Worm (Caenorhabditis elegans) whole organism, young adult: ENCODE data around the gene gspd-1.

Source experiments
- B0035.1 ChIP-seq: sonication (generic microtip); optimal IDR thresholded peaks from 2 replicates; lab custom pipeline; 2016; ENCODE audit warnings: missing genetic modification characterization, mild to moderate bottlenecking, missing compliant biosample characterization, missing genotype, missing genetic modification reagents
- B0261.1 ChIP-seq: sonication (generic microtip); optimal IDR thresholded peaks from 2 replicates; lab custom pipeline; 2016; ENCODE audit warnings: mild to moderate bottlenecking, missing genetic modification characterization, moderate library complexity, missing compliant biosample characterization
- B0336.3 ChIP-seq: fragments of 200-800 bp; sonication (Bioruptor generic); IDR thresholded peaks from 2 replicates; pipeline ENCODE4 v1.3.6; 2022; ENCODE audit warnings: missing genetic modification characterization, missing compliant biosample characterization
- C06A6.2 ChIP-seq: fragments of 200-800 bp; sonication (Bioruptor generic); conservative IDR thresholded peaks from 2 replicates; pipeline ENCODE4 v1.3.6; 2022; ENCODE audit warnings: missing genetic modification characterization, missing compliant biosample characterization
- D2030.7 ChIP-seq: fragments of 200-800 bp; sonication (Bioruptor generic); IDR thresholded peaks from 2 replicates; pipeline ENCODE4 v1.3.6; 2022; ENCODE audit warnings: missing genetic modification reagents, missing genetic modification characterization, missing compliant biosample characterization
- F10E7.11 ChIP-seq: sonication (generic microtip); optimal IDR thresholded peaks from 2 replicates; lab custom pipeline; 2017; ENCODE audit warnings: mild to moderate bottlenecking, missing genetic modification characterization, moderate library complexity, missing compliant biosample characterization
- F23B12.7 ChIP-seq: sonication (generic microtip); optimal IDR thresholded peaks from 2 replicates; lab custom pipeline; 2017; ENCODE audit warnings: missing genetic modification characterization, mild to moderate bottlenecking, missing compliant biosample characterization, antibody characterized with exemption, moderate library complexity; ENCODE audit not compliant: insufficient read depth
- F39B2.1 ChIP-seq: fragments of 200-800 bp; sonication (Bioruptor generic); IDR thresholded peaks from 2 replicates; pipeline ENCODE4 v1.3.6; 2022; ENCODE audit warnings: missing genetic modification reagents, missing genetic modification characterization, missing compliant biosample characterization
- F49E8.2 ChIP-seq: sonication (generic microtip); optimal IDR thresholded peaks from 3 replicates; lab custom pipeline; 2017; ENCODE audit warnings: missing genetic modification characterization, mild to moderate bottlenecking, missing compliant biosample characterization, antibody characterized with exemption, moderate library complexity; ENCODE audit not compliant: insufficient read depth
- F57A8.1 ChIP-seq: fragments of 200-800 bp; sonication (Bioruptor generic); optimal IDR thresholded peaks from 2 replicates; lab custom pipeline; 2018; ENCODE audit warnings: mild to moderate bottlenecking, missing genetic modification characterization, moderate library complexity, missing compliant biosample characterization
- K12H6.12 ChIP-seq: fragments of 200-800 bp; sonication (Bioruptor generic); optimal IDR thresholded peaks from 2 replicates; lab custom pipeline; 2018; ENCODE audit warnings: mild to moderate bottlenecking, missing genetic modification characterization, missing compliant biosample characterization
- T26A5.8 ChIP-seq: sonication (generic microtip); optimal IDR thresholded peaks from 2 replicates; lab custom pipeline; 2016; ENCODE audit warnings: missing genetic modification characterization, missing compliant biosample characterization
- Y95B8A.8 ChIP-seq: fragments of 200-800 bp; sonication (Bioruptor generic); IDR thresholded peaks from 2 replicates; pipeline ENCODE4 v1.3.6; 2022; ENCODE audit warnings: missing genetic modification reagents, missing genetic modification characterization, missing compliant biosample characterization
- aptf-2 ChIP-seq: fragments of 200-800 bp; sonication (Bioruptor generic); conservative IDR thresholded peaks from 2 replicates; pipeline ENCODE4 v1.3.6; 2022; ENCODE audit warnings: missing genetic modification reagents, missing genetic modification characterization, missing compliant biosample characterization
- atf-7 ChIP-seq: sonication (generic microtip); optimal IDR thresholded peaks from 2 replicates; lab custom pipeline; 2017; ENCODE audit warnings: mild to moderate bottlenecking, missing genetic modification characterization, missing compliant biosample characterization
- cebp-1 ChIP-seq, 2 experiments: fragments of 200-800 bp in 1 of 2; sonication (Bioruptor generic) in 1 of 2; sonication (generic microtip) in 1 of 2; IDR thresholded peaks in 1 of 2; optimal IDR thresholded peaks in 1 of 2; 2 replicates each; pipeline versions ENCODE4 v1.3.6 to Lab custom; 2017 to 2022; ENCODE audit warnings: missing compliant biosample characterization in 2 of 2, missing genetic modification characterization in 2 of 2, mild to moderate bottlenecking in 1 of 2, missing genetic modification reagents in 1 of 2, moderate library complexity in 1 of 2
- ceh-58 ChIP-seq: fragments of 200-800 bp; sonication (Bioruptor generic); IDR thresholded peaks from 2 replicates; pipeline ENCODE4 v1.3.6; 2022; ENCODE audit warnings: missing genetic modification characterization, missing compliant biosample characterization
- chd-7 ChIP-seq: sonication (generic microtip); optimal IDR thresholded peaks from 2 replicates; lab custom pipeline; 2016; ENCODE audit warnings: mild to moderate bottlenecking, missing genetic modification characterization, moderate library complexity, missing compliant biosample characterization
- dpl-1 ChIP-seq: fragments of 150-350 bp; optimal IDR thresholded peaks from 2 replicates; lab custom pipeline; 2014; ENCODE audit warnings: missing biosample characterization, missing genetic modification reagents, missing genetic modification characterization
- efl-1 ChIP-seq: fragments of 150-350 bp; optimal IDR thresholded peaks from 2 replicates; lab custom pipeline; 2014; ENCODE audit warnings: missing biosample characterization, missing genetic modification reagents, missing genetic modification characterization
- egl-18 ChIP-seq: fragments of 200-800 bp; sonication (Bioruptor generic); IDR thresholded peaks from 2 replicates; pipeline ENCODE4 v1.3.6; 2022; ENCODE audit warnings: missing genetic modification reagents, missing genetic modification characterization, missing compliant biosample characterization
- egl-44 ChIP-seq: fragments of 200-800 bp; sonication (Bioruptor generic); IDR thresholded peaks from 2 replicates; pipeline ENCODE4 v1.3.6; 2022; ENCODE audit warnings: missing genetic modification reagents, missing genetic modification characterization, missing compliant biosample characterization
- ekl-4 ChIP-seq: fragments of 200-800 bp; sonication (Bioruptor generic); IDR thresholded peaks from 2 replicates; pipeline ENCODE4 v1.3.6; 2022; ENCODE audit warnings: missing genetic modification reagents, missing genetic modification characterization, missing compliant biosample characterization
- hmg-20 ChIP-seq: fragments of 200-800 bp; sonication (Bioruptor generic); IDR thresholded peaks from 2 replicates; pipeline ENCODE4 v1.3.6; 2022; ENCODE audit warnings: missing genetic modification reagents, missing genetic modification characterization, missing compliant biosample characterization
- lin-26 ChIP-seq: fragments of 200-800 bp; sonication (Bioruptor generic); IDR thresholded peaks from 2 replicates; pipeline ENCODE4 v1.3.6; 2022; ENCODE audit warnings: missing genetic modification reagents, missing genetic modification characterization, missing compliant biosample characterization
- mes-4 ChIP-seq: sonication (generic microtip); optimal IDR thresholded peaks from 2 replicates; lab custom pipeline; 2016; ENCODE audit warnings: missing genotype, missing genetic modification characterization, missing compliant biosample characterization
- nfyb-1 ChIP-seq: fragments of 200-800 bp; sonication (Bioruptor generic); IDR thresholded peaks from 2 replicates; pipeline ENCODE4 v1.3.6; 2022; ENCODE audit warnings: missing genetic modification reagents, missing genetic modification characterization, missing compliant biosample characterization
- nhr-179 ChIP-seq: sonication (generic microtip); optimal IDR thresholded peaks from 2 replicates; lab custom pipeline; 2016; ENCODE audit warnings: mild to moderate bottlenecking, missing genetic modification characterization, missing compliant biosample characterization
- nhr-80 ChIP-seq: sonication (generic microtip); optimal IDR thresholded peaks from 2 replicates; lab custom pipeline; 2016; ENCODE audit warnings: missing genetic modification characterization, missing compliant biosample characterization
- repo-1 ChIP-seq: sonication (generic microtip); optimal IDR thresholded peaks from 2 replicates; lab custom pipeline; 2017; ENCODE audit warnings: mild to moderate bottlenecking, missing genetic modification characterization, missing compliant biosample characterization
- sdz-38 ChIP-seq: sonication (generic microtip); optimal IDR thresholded peaks from 2 replicates; lab custom pipeline; 2016; ENCODE audit warnings: missing genotype, missing genetic modification characterization, missing compliant biosample characterization
- sea-2 ChIP-seq: fragments of 200-800 bp; sonication (Bioruptor generic); IDR thresholded peaks from 2 replicates; pipeline ENCODE4 v1.3.6; 2022; ENCODE audit warnings: missing genetic modification characterization, missing compliant biosample characterization
- snpc-1.1 ChIP-seq: sonication (generic microtip); optimal IDR thresholded peaks from 2 replicates; lab custom pipeline; 2017; ENCODE audit warnings: missing genetic modification characterization, mild to moderate bottlenecking, missing compliant biosample characterization, antibody characterized with exemption, moderate library complexity, missing genotype, missing genetic modification reagents; ENCODE audit not compliant: insufficient read depth
- snpc-1.3 ChIP-seq: sonication (generic microtip); optimal IDR thresholded peaks from 2 replicates; lab custom pipeline; 2017; ENCODE audit warnings: missing genetic modification characterization, mild to moderate bottlenecking, missing compliant biosample characterization, antibody characterized with exemption, moderate library complexity, missing genotype, missing genetic modification reagents; ENCODE audit not compliant: insufficient read depth
- snpc-3.4 ChIP-seq: sonication (generic microtip); optimal IDR thresholded peaks from 2 replicates; lab custom pipeline; 2017; ENCODE audit warnings: missing genetic modification characterization, mild to moderate bottlenecking, missing compliant biosample characterization, antibody characterized with exemption, moderate library complexity, missing genotype, missing genetic modification reagents
- snpc-4 ChIP-seq, 5 experiments: fragments of 150-350 bp in 1 of 5; sonication (generic microtip) in 4 of 5; optimal IDR thresholded peaks; 2 replicates each; lab custom pipeline; 2014 to 2018; ENCODE audit warnings: missing genetic modification characterization in 5 of 5, missing biosample characterization in 3 of 5, antibody characterized with exemption in 2 of 5, mild to moderate bottlenecking in 2 of 5, missing compliant biosample characterization in 2 of 5, missing genotype in 2 of 5, moderate library complexity in 2 of 5, missing genetic modification reagents in 1 of 5
- tbx-9 ChIP-seq: sonication (generic microtip); optimal IDR thresholded peaks from 2 replicates; lab custom pipeline; 2016; ENCODE audit warnings: borderline replicate concordance, missing genetic modification characterization, inconsistent platforms, missing compliant biosample characterization
- ztf-18 ChIP-seq: sonication (generic microtip); optimal IDR thresholded peaks from 2 replicates; lab custom pipeline; 2016; ENCODE audit warnings: missing genotype, mild to moderate bottlenecking, missing genetic modification characterization, missing compliant biosample characterization
- ztf-26 ChIP-seq: sonication (generic microtip); optimal IDR thresholded peaks from 2 replicates; lab custom pipeline; 2017; ENCODE audit warnings: missing genetic modification characterization, missing compliant biosample characterization

Gene gspd-1

ce11 chrIV:11349747-11350146 lies 32.5 kb downstream of the gspd-1 start:
- TF ChIP-seq chd-7 (tag; lab: Kevin White, UChicago) (no peak), sea-2 (GFP tag; lab: Robert Waterston, UW) (no peak), nhr-179 (no peak), B0336.3 (GFP tag; lab: Robert Waterston, UW) (no peak), dpl-1 (GFP tag; lab: Kevin White, UChicago) (no peak), snpc-1.3 (no peak), F57A8.1 (no peak), cebp-1 (GFP tag; IDR thresholded peaks at IDR 0.05; lab: Robert Waterston, UW) (no peak), cebp-1 (tag; optimal IDR thresholded peaks at IDR 0.05; lab: Kevin White, UChicago) (no peak), egl-44 (GFP tag; lab: Robert Waterston, UW) (no peak), lin-26 (no peak), B0035.1 (tag; lab: Kevin White, UChicago) (no peak), aptf-2 (GFP tag; lab: Robert Waterston, UW) (no peak)

- TF ChIP-seq nhr-80 (tag; lab: Kevin White, UChicago), result no peak
- no peak for TF ChIP-seq tbx-9
- TF ChIP-seq Y95B8A.8 (GFP tag; lab: Robert Waterston, UW), result no peak
- TF ChIP-seq B0261.1 (tag; lab: Kevin White, UChicago), result no peak
- no peak for TF ChIP-seq nfyb-1 (GFP tag; lab: Robert Waterston, UW)
Measured at ce11 chrIV:11350809-11351208, 33.6 kb downstream of the gspd-1 start.

ce11 chrIV:11351563-11351962 lies 34.3 kb downstream of the gspd-1 start:
- TF ChIP-seq mes-4 (no peak), repo-1 (tag; lab: Kevin White, UChicago) (no peak)

ce11 chrIV:11352768-11353167 lies 35.5 kb downstream of the gspd-1 start:
- TF ChIP-seq ceh-58 (no peak), snpc-4 (GFP tag; optimal IDR thresholded peaks at IDR 0.05; lab: Kevin White, UChicago) (no peak), snpc-4 (tag; optimal IDR thresholded peaks at IDR 0.05; lab: Kevin White, UChicago) (no peak), repo-1 (tag; lab: Kevin White, UChicago) (no peak), ztf-26 (no peak), snpc-3.4 (tag; lab: Kevin White, UChicago) (no peak), B0261.1 (tag; lab: Kevin White, UChicago) (no peak), F23B12.7 (tag; lab: Kevin White, UChicago) (no peak), F10E7.11 (no peak)

- TF ChIP-seq ekl-4 (no peak), efl-1 (GFP tag; lab: Kevin White, UChicago) (no peak), F49E8.2 (no peak), snpc-1.1 (tag; lab: Kevin White, UChicago) (no peak), F39B2.1 (GFP tag; lab: Robert Waterston, UW) (no peak), sdz-38 (no peak), atf-7 (tag; lab: Kevin White, UChicago) (no peak), egl-18 (GFP tag; lab: Robert Waterston, UW) (no peak), K12H6.12 (no peak), hmg-20 (GFP tag; lab: Robert Waterston, UW) (no peak), C06A6.2 (GFP tag; lab: Robert Waterston, UW) (no peak), T26A5.8 (tag; lab: Kevin White, UChicago) (no peak), D2030.7 (GFP tag; lab: Robert Waterston, UW) (no peak), ztf-18 (tag; lab: Kevin White, UChicago) (no peak)
- TF ChIP-seq, all 124 proteins: peak for 0
Measured at ce11 chrIV:11353946-11354458, 36.8 kb downstream of the gspd-1 start, which contains the start of gene T01G1.2. Gene T01G1.2 (plus strand): TSS chrIV:11354408.
